Fruit fly (Drosophila melanogaster) S2 (cell line): Measurements from ENCODE around the gene twe.

Source experiments
- CG8478 ChIP-seq: fragments of >200 bp; optimal IDR thresholded peaks from 2 replicates; lab custom pipeline; 2018
- CTCF ChIP-seq, 2 experiments: fragments of >200 bp; optimal IDR thresholded peaks; 2 replicates each; lab custom pipeline; 2018

twe gene

DNA sequence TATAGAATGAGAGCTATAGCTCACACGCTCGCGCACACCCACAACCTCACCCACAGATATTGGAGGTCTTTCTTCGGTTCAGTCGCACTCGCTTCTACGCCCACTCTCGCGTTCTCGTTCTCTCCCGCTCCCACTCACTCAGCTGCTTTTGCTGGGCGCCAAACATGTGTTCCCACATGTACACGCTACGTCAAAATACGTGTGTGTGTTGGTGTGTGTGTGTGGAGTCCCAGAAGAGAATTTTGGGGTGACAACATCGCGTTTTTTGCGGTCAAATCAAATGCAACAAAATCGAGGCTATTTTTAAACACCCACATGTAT, 9.8 kb upstream of the twe start:
- TF ChIP-seq CTCF (optimal IDR thresholded peaks at IDR 0.05; lab: Kevin White, UChicago) (no peak), CG8478 (no peak)

DNA sequence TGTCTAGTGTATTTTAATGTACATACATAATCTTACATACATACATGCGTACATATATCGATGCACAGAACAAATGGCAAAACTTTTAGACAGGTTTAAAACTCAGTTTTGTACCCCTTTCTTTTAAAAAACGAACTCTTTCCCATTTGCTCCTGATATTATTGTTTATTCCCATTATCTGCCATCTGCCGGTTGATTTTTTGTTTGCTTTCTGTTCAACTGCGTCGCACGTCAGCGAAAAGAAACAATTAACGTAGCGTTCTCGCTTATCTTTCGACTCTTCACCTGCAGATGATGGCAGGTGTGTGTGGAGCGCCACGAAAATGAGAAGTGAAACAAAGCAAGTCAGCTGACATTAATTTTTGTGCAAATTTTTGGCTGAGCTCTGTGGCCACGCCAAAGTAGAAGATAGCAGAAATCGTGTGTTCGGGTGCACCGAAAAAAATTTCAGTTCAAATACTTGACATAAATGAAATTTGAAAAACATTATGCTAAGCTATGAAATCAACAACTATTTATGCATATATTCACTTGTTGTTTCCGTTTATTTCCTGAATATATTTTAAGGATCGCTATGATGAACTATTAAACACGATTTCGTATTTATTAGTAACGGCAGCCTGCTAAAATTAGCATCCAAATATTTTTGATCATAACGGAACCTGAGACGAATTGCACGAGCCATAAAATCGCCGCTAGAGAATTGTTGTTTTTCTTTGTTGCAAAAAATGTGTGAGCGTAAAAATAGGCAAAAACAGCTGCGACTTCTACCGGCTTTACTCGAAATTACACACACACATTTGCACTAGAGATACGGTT, 9.2 kb upstream of the twe start:
- TF ChIP-seq CTCF (optimal IDR thresholded peaks at IDR 0.05; lab: Kevin White, UChicago) (no peak), CG8478 (no peak)

DNA sequence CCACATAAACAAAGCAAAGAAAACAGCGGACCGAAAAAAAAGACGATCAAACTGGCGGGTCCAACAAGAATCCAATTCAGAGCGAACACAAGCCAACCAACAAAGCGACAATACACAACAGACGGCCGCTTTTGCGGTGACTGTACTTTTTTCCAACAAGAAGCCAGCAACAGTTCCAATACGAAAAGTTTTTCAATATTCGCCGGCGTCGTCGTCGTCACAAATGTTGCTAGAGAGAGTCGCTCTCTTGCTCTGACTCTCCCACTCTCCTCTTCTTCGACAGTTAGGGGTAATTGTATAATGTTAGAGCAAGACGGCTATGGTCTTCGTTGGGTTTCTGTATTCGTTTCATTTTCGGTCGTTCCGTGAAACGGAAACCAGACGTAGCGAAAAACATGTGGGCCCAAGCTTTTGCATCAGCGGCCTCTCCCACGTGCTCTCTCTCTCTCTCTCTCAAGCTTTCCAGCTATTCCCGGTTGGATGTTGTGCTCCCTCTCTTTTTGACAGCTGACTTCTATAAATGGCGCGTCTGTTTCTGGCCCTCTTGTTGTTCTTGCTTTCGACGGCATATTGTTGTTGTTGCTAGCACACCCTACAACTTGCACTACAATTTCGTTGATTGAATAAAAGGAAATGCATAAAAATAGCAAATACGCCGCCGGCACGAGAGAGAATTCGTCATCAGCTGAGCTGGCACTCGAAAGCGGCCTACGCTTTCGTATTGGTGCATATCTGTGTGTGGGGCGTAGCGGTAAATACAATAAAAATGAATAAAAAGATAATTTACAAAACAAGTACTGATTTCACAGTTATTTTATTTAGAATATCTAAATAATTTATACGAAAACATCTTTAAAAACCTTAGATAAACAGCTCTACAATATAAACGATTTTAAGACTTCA, 7.8 kb upstream of the twe start:
- TF ChIP-seq CTCF (optimal IDR thresholded peaks at IDR 0.05; lab: Kevin White, UChicago), result no peak
- TF ChIP-seq CG8478, result no peak

DNA sequence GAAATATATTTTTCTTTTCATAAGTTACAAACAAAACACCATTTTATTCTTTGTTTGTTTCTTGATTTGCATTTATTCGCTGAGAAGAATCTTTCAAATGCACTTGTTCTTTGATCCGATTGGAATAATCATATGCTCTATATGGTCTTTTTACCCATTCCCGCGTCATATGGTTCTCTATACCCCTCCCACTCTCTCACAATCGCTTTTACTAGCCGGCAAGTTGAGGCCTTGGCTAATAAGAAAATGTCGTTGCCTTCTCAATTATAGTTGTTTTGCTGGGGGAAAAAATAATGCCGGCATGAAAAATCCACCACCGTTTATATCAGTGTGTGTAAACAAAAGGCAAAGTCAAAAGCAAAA, 7.2 kb upstream of the twe start:
- no peak for TF ChIP-seq CG8478
- TF ChIP-seq CTCF (optimal IDR thresholded peaks at IDR 0.05; lab: Kevin White, UChicago), result no peak

DNA sequence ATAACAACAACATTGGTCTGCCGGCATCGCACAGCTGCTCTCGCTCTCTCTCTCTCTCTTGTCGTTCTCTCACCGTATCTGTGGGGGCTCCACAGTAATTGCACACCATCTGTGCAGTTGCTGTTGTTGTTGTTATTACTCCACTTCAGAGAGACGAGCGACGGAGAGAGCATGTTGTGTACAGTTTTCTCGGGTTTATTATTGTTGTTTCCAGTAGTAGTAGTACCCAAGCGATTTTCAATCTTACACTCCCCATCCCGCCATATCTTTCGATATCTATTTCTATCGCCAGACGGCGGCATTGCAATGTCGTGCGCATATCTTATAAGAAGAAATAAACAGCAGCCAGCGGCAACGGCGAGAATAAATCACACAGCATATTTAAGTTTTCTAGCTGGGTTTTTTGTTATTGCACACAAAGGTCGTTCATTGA, 6.4 kb upstream of the twe start:
- TF ChIP-seq CG8478 (no peak), CTCF (optimal IDR thresholded peaks at IDR 0.05; lab: Kevin White, UChicago) (no peak)

DNA sequence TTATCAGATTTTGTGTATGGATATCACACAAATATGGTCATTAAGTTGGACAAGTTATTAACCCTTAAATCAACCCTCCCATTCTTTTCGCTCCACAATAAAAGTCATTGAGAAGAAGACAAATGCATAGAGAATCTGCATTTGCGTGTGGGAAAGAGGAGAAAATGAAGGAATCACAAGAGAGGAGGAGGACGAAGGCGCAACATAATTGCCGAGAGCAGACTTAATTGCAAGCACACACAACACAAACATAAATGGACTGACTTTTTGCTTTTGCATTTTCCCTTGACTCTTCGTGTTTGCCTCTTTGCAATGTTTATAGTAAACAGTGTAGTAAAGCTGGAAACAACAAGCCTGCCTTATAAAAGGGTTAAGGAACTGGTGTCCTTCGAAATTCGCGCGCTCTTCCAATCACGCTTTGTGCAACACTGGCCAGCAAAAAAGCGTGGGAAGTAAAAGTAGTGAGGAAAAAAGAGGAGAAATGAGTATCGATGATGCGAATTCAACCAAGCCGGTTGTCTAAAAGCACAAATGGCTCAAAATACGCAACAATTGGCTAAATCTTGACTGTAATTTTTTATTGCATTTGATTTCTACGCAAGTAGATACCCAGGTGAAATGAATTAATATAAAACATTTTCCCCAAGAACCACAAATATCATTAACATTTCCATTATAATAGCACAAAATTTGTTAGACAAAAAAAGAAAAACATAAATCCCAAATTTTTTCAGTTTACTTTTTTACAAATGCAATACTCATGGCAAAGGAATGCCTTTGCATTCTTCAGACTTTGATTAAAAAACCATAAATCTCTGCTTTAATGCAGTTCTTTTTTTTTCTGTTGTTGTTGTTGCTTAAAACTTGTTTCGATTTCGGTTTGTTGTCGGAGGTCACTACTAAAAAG, 5.7 kb upstream of the twe start:
- TF ChIP-seq CG8478 (no peak), CTCF (optimal IDR thresholded peaks at IDR 0.05; lab: Kevin White, UChicago) (no peak)

DNA sequence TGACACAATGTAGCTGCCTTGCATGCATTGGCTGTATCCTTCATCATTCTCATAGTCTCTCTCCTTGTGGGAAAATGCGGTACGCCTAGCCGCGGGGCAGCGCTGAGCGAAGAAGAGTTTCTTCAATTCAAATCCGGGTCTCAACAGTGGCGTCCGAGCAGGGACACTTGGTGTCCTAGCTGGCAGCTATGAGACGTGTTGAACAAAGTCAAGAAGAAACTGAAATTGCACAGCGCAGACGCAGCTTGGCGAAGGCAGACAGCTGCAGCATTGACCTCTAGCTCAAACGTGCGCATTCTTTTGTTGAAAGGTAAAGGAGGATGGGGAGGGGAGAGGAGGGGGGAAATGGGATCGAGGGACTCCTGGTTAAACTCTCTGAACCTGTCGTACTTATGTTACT, 2.0 kb upstream of the twe start:
- TF ChIP-seq CTCF (optimal IDR thresholded peaks at IDR 0.05; lab: Kevin White, UChicago), result no peak
- TF ChIP-seq CG8478, result no peak

DNA sequence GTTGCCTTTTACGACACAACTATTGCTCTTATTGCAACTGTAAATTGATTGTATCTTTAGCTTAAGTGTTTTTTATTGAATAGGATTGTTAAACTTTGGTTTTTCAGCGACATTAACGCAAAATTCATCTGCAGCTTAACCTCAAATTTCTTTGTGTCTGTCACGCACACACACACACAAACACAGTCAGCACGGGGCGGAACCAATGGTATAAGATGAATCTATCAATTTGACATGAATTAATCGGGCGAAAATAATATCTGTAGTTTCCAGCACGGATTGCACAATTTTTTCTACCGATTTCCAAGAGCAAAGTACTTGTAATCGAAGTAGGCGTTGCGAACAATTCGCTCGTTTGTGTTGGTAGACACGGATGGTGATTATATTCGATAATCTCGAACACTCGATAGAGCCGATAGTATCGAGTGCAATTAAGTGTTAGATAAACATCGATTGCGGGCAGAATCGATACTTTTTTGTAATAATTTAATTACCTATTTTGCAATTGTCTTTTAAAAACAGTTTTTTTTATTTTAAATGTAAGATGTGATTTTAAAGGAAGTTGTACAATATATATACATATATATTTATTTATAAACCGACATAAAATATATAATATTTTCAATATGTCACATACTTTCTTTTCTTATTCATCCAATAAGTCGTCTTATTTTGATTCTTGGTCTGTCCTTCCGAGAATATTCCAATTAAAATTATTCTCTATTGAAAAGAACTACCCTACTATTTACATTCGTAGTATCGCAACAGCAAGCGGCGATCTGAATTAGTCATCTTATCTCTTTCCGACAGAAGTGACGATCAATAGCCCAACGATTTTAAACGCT, 4.2 kb downstream of the twe start, which contains the start of the genes PRL-1 and EndoGI:
TSS of gene PRL-1 (minus strand) at position 380 of the 845 bp plus-strand sequence.
TSS of gene EndoGI (plus strand) at position 462 of the 845 bp plus-strand sequence.
- no peak for TF ChIP-seq CG8478
- peak in 1 of 2 experiments; percentile 45 for TF ChIP-seq CTCF (optimal IDR thresholded peaks at IDR 0.05; lab: Kevin White, UChicago)

DNA sequence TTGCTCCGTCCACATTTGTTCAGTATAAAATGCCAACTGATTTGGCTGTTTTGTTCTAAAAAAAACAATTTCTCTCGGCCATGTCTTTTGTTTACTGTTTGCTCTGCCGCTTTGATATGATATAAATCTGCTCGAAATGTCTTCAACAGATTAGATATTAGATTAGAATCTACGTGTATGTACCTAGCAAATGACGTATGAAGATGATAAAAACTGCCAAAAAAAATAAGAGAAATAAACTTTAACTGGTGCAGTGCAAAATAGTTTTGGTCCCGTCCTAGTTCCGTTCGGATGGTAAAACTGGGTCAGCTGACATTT, 5.6 kb downstream of the twe start:
- TF ChIP-seq CTCF (optimal IDR thresholded peaks at IDR 0.05; lab: Kevin White, UChicago), result no peak
- TF ChIP-seq CG8478, result no peak

DNA sequence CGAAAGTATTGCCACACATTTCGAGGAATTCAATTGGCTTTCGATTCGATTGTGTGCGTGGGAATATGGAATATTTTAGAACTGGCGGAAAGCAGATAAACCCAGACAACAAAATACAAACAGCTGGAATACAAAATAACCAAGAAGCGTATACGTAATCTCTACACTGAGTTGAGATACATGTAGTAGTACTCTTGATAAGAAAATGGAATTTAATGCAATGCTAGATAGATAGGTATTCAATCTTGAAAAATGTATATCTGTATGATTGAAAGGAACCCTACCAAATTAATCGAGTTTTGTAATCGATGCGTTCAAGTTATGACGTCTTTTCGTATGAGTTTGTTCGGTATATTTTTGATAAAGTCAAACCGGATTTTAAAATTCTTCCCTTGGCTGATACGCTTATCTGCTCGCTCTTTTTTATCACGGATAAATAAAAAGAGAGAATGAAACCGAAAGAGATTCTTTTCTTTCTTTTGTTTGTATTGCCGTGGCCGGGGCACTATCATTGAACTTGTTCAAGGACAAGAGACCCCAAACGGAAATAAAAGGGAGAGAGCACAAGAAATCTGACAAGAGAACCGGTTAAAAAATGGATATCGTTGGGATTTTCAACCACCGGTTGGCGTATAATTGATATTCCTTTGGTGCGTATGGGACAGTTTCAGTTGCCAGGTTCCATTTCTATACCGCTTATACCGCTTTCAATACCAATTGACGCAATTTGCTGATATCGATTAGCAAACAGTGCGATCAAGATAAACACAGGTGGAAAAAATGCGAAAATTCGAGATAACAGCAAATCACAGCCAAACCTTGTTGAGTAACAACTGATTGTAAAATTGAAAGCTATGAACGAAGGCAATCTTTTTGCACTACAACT, 6.2 kb downstream of the twe start:
- TF ChIP-seq CTCF (optimal IDR thresholded peaks at IDR 0.05; lab: Kevin White, UChicago) (no peak), CG8478 (no peak)

DNA sequence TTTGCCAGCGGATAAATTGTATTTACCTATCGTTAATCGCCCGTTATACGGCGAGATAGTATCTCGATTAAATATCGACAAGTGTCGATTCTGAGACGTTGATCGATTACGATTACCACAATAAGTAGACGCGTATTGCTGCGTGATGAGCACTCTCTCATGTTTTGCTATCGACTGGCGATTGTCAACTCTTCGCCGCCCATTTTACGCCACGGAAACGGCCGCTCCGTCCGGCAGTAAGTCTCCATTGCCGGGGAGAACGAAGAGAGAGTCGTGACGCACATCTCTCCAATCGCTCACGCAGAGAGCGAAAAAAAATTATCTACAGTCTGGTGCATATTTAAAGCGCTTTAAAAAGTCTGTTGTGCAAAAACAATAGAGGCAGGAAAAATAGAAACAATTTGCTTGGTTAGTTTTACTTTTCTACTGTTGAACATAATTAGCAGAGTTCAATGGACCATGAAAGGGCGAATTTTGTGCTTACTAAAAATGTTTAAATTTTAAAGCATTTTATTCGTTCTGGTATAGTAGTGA, 10.0 kb downstream of the twe start, which contains the start of gene CG46309:
TSS of gene CG46309 (minus strand) at position 191 of the 534 bp plus-strand sequence.
- TF ChIP-seq CTCF (optimal IDR thresholded peaks at IDR 0.05; lab: Kevin White, UChicago), result no peak
- no peak for TF ChIP-seq CG8478

DNA sequence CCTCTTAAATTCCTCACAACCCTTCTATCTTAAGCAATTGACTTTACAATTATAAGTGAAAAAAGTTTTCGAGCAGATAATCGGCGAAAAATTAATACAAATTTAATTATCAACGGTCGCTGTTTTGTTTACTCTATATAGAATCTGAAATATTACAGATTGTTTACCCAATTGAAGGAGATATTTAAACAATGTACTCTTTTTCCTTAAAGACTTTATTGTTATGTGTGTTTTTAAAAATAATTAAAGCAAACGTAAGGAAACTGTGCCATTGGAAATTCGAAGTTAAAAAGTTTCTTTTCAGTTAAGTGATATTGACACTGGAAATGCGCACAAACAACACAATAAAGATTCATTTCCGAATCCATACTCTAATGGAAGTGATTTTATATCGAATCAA, 20.0 kb downstream of the twe start, which contains the start of gene CG42818:
TSS of gene CG42818 (plus strand) at position 301 of the 400 bp plus-strand sequence.
- TF ChIP-seq CG8478 (no peak), CTCF (optimal IDR thresholded peaks at IDR 0.05; lab: Kevin White, UChicago) (no peak)

DNA sequence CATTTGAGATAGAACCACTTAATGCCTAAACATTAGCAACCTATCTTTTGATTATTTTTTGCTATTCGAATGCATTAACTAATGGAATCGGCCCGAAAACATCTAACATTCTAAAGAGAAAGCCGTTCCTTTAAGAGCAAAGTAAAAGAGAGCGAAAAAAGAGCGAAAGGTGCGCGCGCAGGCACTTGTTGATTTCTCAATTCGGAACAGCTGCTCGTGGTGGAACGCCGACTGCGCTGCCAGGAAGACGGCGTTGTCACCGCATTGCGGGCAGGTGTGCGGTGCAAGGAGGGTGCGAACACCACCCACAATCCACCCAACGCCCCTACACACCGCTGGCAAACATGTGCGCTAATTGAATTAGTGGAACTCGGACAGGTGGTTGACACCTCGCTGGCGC, 26.9 kb downstream of the twe start:
- no peak for TF ChIP-seq CG8478
